Worm (Caenorhabditis elegans) whole organism, young adult: ENCODE results near the gene hrg-3.

ENCODE experiments used
- D2030.7 ChIP-seq: fragments of 200-800 bp; sonication (Bioruptor generic); IDR thresholded peaks from 2 replicates; pipeline ENCODE4 v1.3.6; 2022; ENCODE audit warnings: missing genetic modification reagents, missing genetic modification characterization, missing compliant biosample characterization
- F49E8.2 ChIP-seq: sonication (generic microtip); optimal IDR thresholded peaks from 3 replicates; lab custom pipeline; 2017; ENCODE audit warnings: missing genetic modification characterization, mild to moderate bottlenecking, missing compliant biosample characterization, antibody characterized with exemption, moderate library complexity; ENCODE audit not compliant: insufficient read depth
- ama-1 ChIP-seq, 3 experiments: fragments of 150-350 bp in 1 of 3; sonication (generic microtip) in 2 of 3; optimal IDR thresholded peaks; 2 replicates each; lab custom pipeline; 2014 to 2018; ENCODE audit warnings: missing biosample characterization in 2 of 3, missing genetic modification characterization in 2 of 3, missing genetic modification reagents in 2 of 3
- attf-3 ChIP-seq: fragments of 200-800 bp; sonication (Bioruptor generic); conservative IDR thresholded peaks from 2 replicates; pipeline ENCODE4 v1.3.6; 2022; ENCODE audit warnings: missing genetic modification reagents, missing genetic modification characterization, missing compliant biosample characterization
- cebp-1 ChIP-seq, 2 experiments: fragments of 200-800 bp in 1 of 2; sonication (Bioruptor generic) in 1 of 2; sonication (generic microtip) in 1 of 2; IDR thresholded peaks in 1 of 2; optimal IDR thresholded peaks in 1 of 2; 2 replicates each; pipeline versions ENCODE4 v1.3.6 to Lab custom; 2017 to 2022; ENCODE audit warnings: missing compliant biosample characterization in 2 of 2, missing genetic modification characterization in 2 of 2, mild to moderate bottlenecking in 1 of 2, missing genetic modification reagents in 1 of 2, moderate library complexity in 1 of 2
- ceh-27 ChIP-seq: fragments of 200-800 bp; sonication (Bioruptor generic); optimal IDR thresholded peaks from 2 replicates; lab custom pipeline; 2018; ENCODE audit warnings: mild to moderate bottlenecking, missing genetic modification characterization, moderate library complexity, missing compliant biosample characterization
- efl-1 ChIP-seq: fragments of 150-350 bp; optimal IDR thresholded peaks from 2 replicates; lab custom pipeline; 2014; ENCODE audit warnings: missing biosample characterization, missing genetic modification reagents, missing genetic modification characterization
- ets-4 ChIP-seq: fragments of 200-800 bp; sonication (Bioruptor generic); optimal IDR thresholded peaks from 2 replicates; lab custom pipeline; 2018; ENCODE audit warnings: mild to moderate bottlenecking, missing genetic modification characterization, missing compliant biosample characterization
- hlh-26 ChIP-seq: fragments of 200-800 bp; sonication (Bioruptor generic); conservative IDR thresholded peaks from 2 replicates; pipeline ENCODE4 v1.3.6; 2022; ENCODE audit warnings: missing genetic modification reagents, missing genetic modification characterization, missing compliant biosample characterization
- let-526 ChIP-seq: fragments of 200-800 bp; sonication (Bioruptor generic); IDR thresholded peaks from 2 replicates; pipeline ENCODE4 v1.3.6; 2022; ENCODE audit warnings: missing genetic modification reagents, missing genetic modification characterization, missing compliant biosample characterization
- ztf-6 ChIP-seq: fragments of 200-800 bp; sonication (Bioruptor generic); IDR thresholded peaks from 2 replicates; pipeline ENCODE4 v1.3.6; 2022; ENCODE audit warnings: missing genetic modification reagents, missing genetic modification characterization, missing compliant biosample characterization

DNA sequence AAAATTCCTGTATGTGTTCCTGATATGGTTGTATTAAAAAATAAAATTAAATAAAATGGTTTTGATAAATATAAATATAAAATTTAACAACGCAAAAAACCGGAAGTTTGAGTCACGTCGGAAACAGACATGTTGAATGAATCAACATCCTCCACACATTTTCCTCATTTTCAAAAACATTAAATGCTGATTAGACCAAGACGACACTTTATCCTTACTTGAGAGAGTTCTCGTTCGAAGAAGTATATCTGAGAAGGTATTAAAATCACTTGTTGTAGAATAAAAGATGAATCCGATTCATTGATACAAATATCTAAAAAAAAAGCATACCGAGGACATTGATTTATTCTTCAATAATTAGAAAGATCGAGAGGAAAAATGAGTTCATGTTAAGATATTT is 41.9 kb downstream of the hrg-3 start:
- TF ChIP-seq cebp-1 (GFP tag; IDR thresholded peaks at IDR 0.05; lab: Robert Waterston, UW): no peak
- TF ChIP-seq cebp-1 (tag; optimal IDR thresholded peaks at IDR 0.05; lab: Kevin White, UChicago): no peak
- TF ChIP-seq ama-1 (optimal IDR thresholded peaks at IDR 0.05; lab: Kevin White, UChicago): no peak
- TF ChIP-seq ama-1 (GFP tag; optimal IDR thresholded peaks at IDR 0.05; lab: Kevin White, UChicago): no peak
- no peak for TF ChIP-seq efl-1 (GFP tag; lab: Kevin White, UChicago)
- no peak for TF ChIP-seq ztf-6 (GFP tag; lab: Robert Waterston, UW)
- no peak for TF ChIP-seq let-526 (GFP tag; lab: Robert Waterston, UW)
- TF ChIP-seq ceh-27 (GFP tag; lab: Kevin White, UChicago): no peak
- TF ChIP-seq ets-4 (GFP tag; lab: Kevin White, UChicago): no peak
- no peak for TF ChIP-seq hlh-26 (GFP tag; lab: Robert Waterston, UW)
- TF ChIP-seq F49E8.2 (tag; lab: Kevin White, UChicago): no peak
- no peak for TF ChIP-seq attf-3 (GFP tag; lab: Robert Waterston, UW)
- TF ChIP-seq D2030.7: no peak
